Fruit fly (Drosophila melanogaster) whole organism, embryonic: ENCODE results near the gene CG12661.

Source experiments
- B-H2 ChIP-seq: fragments of 200-800 bp; sonication (Bioruptor generic); optimal IDR thresholded peaks from 2 replicates; lab custom pipeline; 2018; ENCODE audit warnings: missing biosample characterization, mild to moderate bottlenecking, missing genetic modification characterization
- CG10209 ChIP-seq: fragments of 200-800 bp; sonication (Bioruptor generic); optimal IDR thresholded peaks from 3 replicates; lab custom pipeline; 2017; ENCODE audit warnings: missing biosample characterization, mild to moderate bottlenecking, missing genetic modification characterization, missing genetic modification reagents
- CG10462 ChIP-seq: fragments of 200-800 bp; sonication (Bioruptor generic); optimal IDR thresholded peaks from 2 replicates; lab custom pipeline; 2016; ENCODE audit warnings: missing biosample characterization, missing genetic modification characterization
- CG10979 ChIP-seq: fragments of 200-800 bp; sonication (Bioruptor generic); optimal IDR thresholded peaks from 2 replicates; lab custom pipeline; 2018; ENCODE audit warnings: missing biosample characterization, mild to moderate bottlenecking, missing genetic modification characterization, moderate library complexity
- CG11085 ChIP-seq: fragments of 200-800 bp; sonication (Bioruptor generic); IDR thresholded peaks from 2 replicates; pipeline ENCODE4 v1.3.6; 2022; ENCODE audit warnings: missing biosample characterization, missing genetic modification characterization
- CG12104 ChIP-seq: fragments of 200-800 bp; sonication (Bioruptor generic); optimal IDR thresholded peaks from 3 replicates; lab custom pipeline; 2016; ENCODE audit warnings: missing biosample characterization, missing genetic modification characterization
- CG12659 ChIP-seq: fragments of 200-800 bp; sonication (Bioruptor generic); optimal IDR thresholded peaks from 3 replicates; lab custom pipeline; 2017; ENCODE audit warnings: mild to moderate bottlenecking, missing biosample characterization, missing genetic modification reagents, missing genetic modification characterization
- CG14860 ChIP-seq: fragments of 200-800 bp; sonication (Bioruptor generic); IDR thresholded peaks from 3 replicates; pipeline ENCODE4 v1.3.6; 2022; ENCODE audit warnings: missing biosample characterization, missing genetic modification characterization; ENCODE audit not compliant: partially characterized antibody
- CG1529 ChIP-seq: fragments of 200-800 bp; sonication (Bioruptor generic); optimal IDR thresholded peaks from 3 replicates; lab custom pipeline; 2018; ENCODE audit warnings: missing biosample characterization, missing genetic modification characterization
- CG15479 ChIP-seq: fragments of 200-800 bp; sonication (Bioruptor generic); optimal IDR thresholded peaks from 3 replicates; lab custom pipeline; 2019; ENCODE audit warnings: missing biosample characterization, mild to moderate bottlenecking, missing genetic modification characterization, moderate library complexity
- CG16863 ChIP-seq: fragments of 200-800 bp; sonication (Bioruptor generic); optimal IDR thresholded peaks from 3 replicates; lab custom pipeline; 2016; ENCODE audit warnings: missing biosample characterization, missing genetic modification characterization
- CG2202 ChIP-seq: fragments of 200-800 bp; sonication (Bioruptor generic); optimal IDR thresholded peaks from 2 replicates; lab custom pipeline; 2018; ENCODE audit warnings: missing biosample characterization, mild to moderate bottlenecking, missing genetic modification characterization
- CG3847 ChIP-seq: fragments of 200-800 bp; sonication (Bioruptor generic); IDR thresholded peaks from 2 replicates; pipeline ENCODE4 v1.3.6; 2022; ENCODE audit warnings: missing biosample characterization, missing genetic modification characterization
- CG3995 ChIP-seq: fragments of 200-800 bp; sonication (Bioruptor generic); optimal IDR thresholded peaks from 3 replicates; lab custom pipeline; 2016; ENCODE audit warnings: missing biosample characterization, missing genetic modification characterization
- CG4404 ChIP-seq: fragments of 200-800 bp; sonication (Bioruptor generic); IDR thresholded peaks from 2 replicates; pipeline ENCODE4 v1.3.6; 2022; ENCODE audit warnings: missing biosample characterization, missing genetic modification characterization
- CG5953 ChIP-seq: fragments of 200-800 bp; sonication (Bioruptor generic); IDR thresholded peaks from 2 replicates; pipeline ENCODE4 v1.3.6; 2022; ENCODE audit warnings: missing biosample characterization, missing genetic modification characterization
- CG6254 ChIP-seq: fragments of 200-800 bp; sonication (Bioruptor generic); optimal IDR thresholded peaks from 3 replicates; lab custom pipeline; 2017; ENCODE audit warnings: mild to moderate bottlenecking, missing biosample characterization, missing genetic modification reagents, missing genetic modification characterization
- CG7271 ChIP-seq: fragments of 200-800 bp; sonication (Bioruptor generic); optimal IDR thresholded peaks from 2 replicates; lab custom pipeline; 2018; ENCODE audit warnings: missing biosample characterization, mild to moderate bottlenecking, missing genetic modification characterization, moderate library complexity
- CG8388 ChIP-seq: fragments of 200-800 bp; sonication (Bioruptor generic); optimal IDR thresholded peaks from 2 replicates; lab custom pipeline; 2019; ENCODE audit warnings: missing biosample characterization, mild to moderate bottlenecking, missing genetic modification characterization, moderate library complexity
- CG9609 ChIP-seq: fragments of 200-800 bp; sonication (Bioruptor generic); optimal IDR thresholded peaks from 3 replicates; lab custom pipeline; 2016; ENCODE audit warnings: missing biosample characterization, missing genetic modification characterization
- Fer2 ChIP-seq: fragments of 200-800 bp; sonication (Bioruptor generic); optimal IDR thresholded peaks from 2 replicates; lab custom pipeline; 2018; ENCODE audit warnings: missing biosample characterization, mild to moderate bottlenecking, missing genetic modification characterization, moderate library complexity
- HLHmδ ChIP-seq: fragments of 200-800 bp; sonication (Bioruptor generic); optimal IDR thresholded peaks from 2 replicates; lab custom pipeline; 2018; ENCODE audit warnings: missing biosample characterization, mild to moderate bottlenecking, missing genetic modification characterization, moderate library complexity
- Hr39 ChIP-seq: fragments of >200 bp; optimal IDR thresholded peaks from 2 replicates; lab custom pipeline; 2017
- Hr78 ChIP-seq, 2 experiments: fragments of 200-800 bp in 1 of 2; fragments of >200 bp in 1 of 2; sonication (Bioruptor generic) in 1 of 2; optimal IDR thresholded peaks; 2 replicates each; lab custom pipeline; 2017 to 2019; ENCODE audit warnings: missing biosample characterization in 2 of 2, missing genetic modification characterization in 2 of 2, mild to moderate bottlenecking in 1 of 2, moderate library complexity in 1 of 2
- MTF-1 ChIP-seq: fragments of 200-800 bp; sonication (Bioruptor generic); optimal IDR thresholded peaks from 2 replicates; lab custom pipeline; 2018; ENCODE audit warnings: missing biosample characterization, mild to moderate bottlenecking, missing genetic modification characterization, borderline replicate concordance
- Mrtf ChIP-seq: fragments of 200-800 bp; sonication (Bioruptor generic); IDR thresholded peaks from 3 replicates; pipeline ENCODE4 v1.3.6; 2022; ENCODE audit warnings: missing biosample characterization, missing genetic modification characterization
- NK7.1 ChIP-seq: fragments of 200-800 bp; sonication (Bioruptor generic); optimal IDR thresholded peaks from 3 replicates; lab custom pipeline; 2016; ENCODE audit warnings: missing biosample characterization, missing genetic modification characterization
- Sox100B ChIP-seq: fragments of 200-800 bp; sonication (Bioruptor generic); optimal IDR thresholded peaks from 3 replicates; lab custom pipeline; 2018; ENCODE audit warnings: missing biosample characterization, mild to moderate bottlenecking, missing genetic modification characterization
- Spps ChIP-seq: fragments of 200-800 bp; sonication (Bioruptor generic); optimal IDR thresholded peaks from 2 replicates; lab custom pipeline; 2018; ENCODE audit warnings: missing biosample characterization, mild to moderate bottlenecking, missing genetic modification characterization
- Xbp1 ChIP-seq: fragments of 200-800 bp; sonication (Bioruptor generic); optimal IDR thresholded peaks from 3 replicates; lab custom pipeline; 2016; ENCODE audit warnings: missing biosample characterization, mild to moderate bottlenecking, missing genetic modification characterization
- YL-1 ChIP-seq: fragments of 200-800 bp; sonication (Bioruptor generic); optimal IDR thresholded peaks from 3 replicates; lab custom pipeline; 2017; ENCODE audit warnings: missing biosample characterization, mild to moderate bottlenecking, missing genetic modification characterization
- ato ChIP-seq: fragments of 200-800 bp; sonication (Bioruptor generic); IDR thresholded peaks from 2 replicates; pipeline ENCODE4 v1.3.6; 2022; ENCODE audit warnings: missing biosample characterization, missing genetic modification characterization; ENCODE audit not compliant: partially characterized antibody
- cwo ChIP-seq: fragments of 200-800 bp; sonication (Bioruptor generic); optimal IDR thresholded peaks from 3 replicates; lab custom pipeline; 2017; ENCODE audit warnings: missing biosample characterization, missing genetic modification characterization, mild to moderate bottlenecking, moderate library complexity, missing genetic modification reagents
- danr ChIP-seq: fragments of 200-800 bp; sonication (Bioruptor generic); IDR thresholded peaks from 2 replicates; pipeline ENCODE4 v1.3.6; 2022; ENCODE audit warnings: missing biosample characterization, missing genetic modification characterization
- dm ChIP-seq: fragments of 200-800 bp; sonication (Bioruptor generic); optimal IDR thresholded peaks from 3 replicates; lab custom pipeline; 2016; ENCODE audit warnings: missing biosample characterization, missing genetic modification characterization
- grau ChIP-seq: fragments of 200-800 bp; optimal IDR thresholded peaks from 3 replicates; lab custom pipeline; 2019; ENCODE audit warnings: missing biosample characterization, mild to moderate bottlenecking, missing genetic modification characterization, moderate library complexity
- grn ChIP-seq: fragments of 200-800 bp; sonication (Bioruptor generic); optimal IDR thresholded peaks from 3 replicates; lab custom pipeline; 2017; ENCODE audit warnings: missing biosample characterization, missing genetic modification characterization
- gro ChIP-seq: fragments of 200-800 bp; sonication (Bioruptor generic); optimal IDR thresholded peaks from 2 replicates; lab custom pipeline; 2016; ENCODE audit warnings: missing biosample characterization, missing genetic modification characterization
- lbe ChIP-seq: fragments of 200-800 bp; sonication (Bioruptor generic); optimal IDR thresholded peaks from 2 replicates; lab custom pipeline; 2016; ENCODE audit warnings: missing biosample characterization, mild to moderate bottlenecking, missing genetic modification characterization
- oc ChIP-seq: fragments of 200-800 bp; sonication (Bioruptor generic); optimal IDR thresholded peaks from 2 replicates; lab custom pipeline; 2018; ENCODE audit warnings: missing biosample characterization, mild to moderate bottlenecking, missing genetic modification characterization, moderate library complexity
- pb ChIP-seq: fragments of 200-800 bp; sonication (Bioruptor generic); optimal IDR thresholded peaks from 3 replicates; lab custom pipeline; 2016; ENCODE audit warnings: missing biosample characterization, missing genetic modification characterization
- pho ChIP-seq: fragments of 200-800 bp; sonication (Bioruptor generic); optimal IDR thresholded peaks from 2 replicates; lab custom pipeline; 2016; ENCODE audit warnings: missing biosample characterization, missing genetic modification characterization
- phol ChIP-seq: fragments of 200-800 bp; sonication (Bioruptor generic); optimal IDR thresholded peaks from 3 replicates; lab custom pipeline; 2018; ENCODE audit warnings: missing biosample characterization, mild to moderate bottlenecking, missing genetic modification characterization, moderate library complexity
- ranshi ChIP-seq: fragments of 200-800 bp; sonication (Bioruptor generic); IDR thresholded peaks from 2 replicates; pipeline ENCODE4 v1.3.6; 2022; ENCODE audit warnings: missing biosample characterization, missing genetic modification characterization
- row ChIP-seq: fragments of 200-800 bp; sonication (Bioruptor generic); IDR thresholded peaks from 3 replicates; pipeline ENCODE4 v1.3.6; 2022; ENCODE audit warnings: missing biosample characterization, missing genetic modification characterization
- sens ChIP-seq: fragments of 200-800 bp; sonication (Bioruptor generic); peaks from one replicate; lab custom pipeline; 2016; ENCODE audit warnings: missing biosample characterization, missing genetic modification characterization
- sug ChIP-seq: fragments of 200-800 bp; optimal IDR thresholded peaks from 2 replicates; lab custom pipeline; 2019; ENCODE audit warnings: missing biosample characterization, mild to moderate bottlenecking, missing genetic modification characterization, moderate library complexity
- tna ChIP-seq: fragments of 200-800 bp; sonication (Bioruptor generic); IDR thresholded peaks from 2 replicates; pipeline ENCODE4 v1.3.6; 2022; ENCODE audit warnings: missing biosample characterization, missing genetic modification characterization; ENCODE audit not compliant: partially characterized antibody
- toy ChIP-seq: fragments of 200-800 bp; sonication (Bioruptor generic); IDR thresholded peaks from 2 replicates; pipeline ENCODE4 v1.3.6; 2022; ENCODE audit warnings: missing biosample characterization, missing genetic modification characterization
- unc-4 ChIP-seq: fragments of 200-800 bp; sonication (Bioruptor generic); IDR thresholded peaks from 2 replicates; pipeline ENCODE4 v1.3.6; 2022; ENCODE audit warnings: missing biosample characterization, missing genetic modification characterization; ENCODE audit not compliant: partially characterized antibody

Gene CG12661

DNA sequence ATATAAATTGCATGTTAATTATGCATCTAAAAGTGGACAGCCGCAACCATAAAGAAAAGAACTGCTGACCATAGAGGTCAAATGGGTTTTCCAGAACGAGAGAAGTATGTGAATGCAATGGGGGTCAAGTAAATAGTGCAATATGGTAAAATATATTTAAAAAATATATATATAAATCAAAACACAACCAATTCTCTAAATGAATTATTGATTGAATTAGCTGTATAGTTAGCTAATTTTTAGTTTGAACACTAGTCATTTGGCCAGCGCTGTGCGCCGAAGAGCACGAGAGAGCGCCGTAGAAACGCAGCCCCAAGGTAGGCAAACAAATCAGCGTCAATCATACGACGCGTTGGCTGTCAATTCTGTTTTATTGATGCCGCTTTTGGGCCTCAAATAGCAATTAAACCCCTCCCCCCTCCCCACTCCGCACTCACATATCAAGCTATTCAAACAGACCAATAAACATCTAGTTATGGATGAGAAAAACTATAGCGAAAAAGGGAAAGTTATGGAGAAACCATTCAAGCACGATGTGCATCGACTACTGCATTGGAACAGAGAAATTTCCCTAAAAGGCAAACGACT is 44.4 kb downstream of the CG12661 start (continued):
- TF ChIP-seq lbe (GFP tag; lab: Kevin White, UChicago) (no peak), toy (GFP tag; lab: Robert Waterston, UW) (peak; percentile 68), gro (GFP tag; lab: Kevin White, UChicago) (no peak), dm (GFP tag; lab: Kevin White, UChicago) (no peak), CG12659 (peak; percentile 82), Sox100B (GFP tag; lab: Kevin White, UChicago) (peak; percentile 75), Fer2 (tag; lab: Kevin White, UChicago) (peak; percentile 32), CG4404 (peak; percentile 50), tna (GFP tag; lab: Robert Waterston, UW) (no peak), cwo (peak; percentile 76), YL-1 (no peak), B-H2 (peak; percentile 39), CG6254 (GFP tag; lab: Kevin White, UChicago) (peak; percentile 85), CG12104 (GFP tag; lab: Kevin White, UChicago) (peak; percentile 63), CG8388 (GFP tag; lab: Kevin White, UChicago) (peak; percentile 84), oc (tag; lab: Kevin White, UChicago) (peak; percentile 83), phol (tag; lab: Kevin White, UChicago) (peak; percentile 82), sug (tag; lab: Kevin White, UChicago) (peak; percentile 69), CG16863 (GFP tag; lab: Kevin White, UChicago) (no peak), grn (GFP tag; lab: Kevin White, UChicago) (no peak), row (GFP tag; lab: Robert Waterston, UW) (peak; percentile 90), HLHmδ (GFP tag; lab: Kevin White, UChicago) (no peak), pho (GFP tag; lab: Kevin White, UChicago) (no peak), CG1529 (GFP tag; lab: Kevin White, UChicago) (peak; percentile 75), Spps (tag; lab: Kevin White, UChicago) (peak; percentile 79), ato (GFP tag; lab: Robert Waterston, UW) (no peak), CG14860 (GFP tag; lab: Robert Waterston, UW) (no peak), CG15479 (no peak), CG10462 (GFP tag; lab: Kevin White, UChicago) (peak; percentile 47), MTF-1 (peak; percentile 59), pb (no peak), NK7.1 (GFP tag; lab: Kevin White, UChicago) (no peak), CG3847 (GFP tag; lab: Robert Waterston, UW) (peak; percentile 76), unc-4 (no peak), CG10979 (tag; lab: Kevin White, UChicago) (peak; percentile 87), Xbp1 (peak; percentile 79), Hr78 (GFP tag; optimal IDR thresholded peaks at IDR 0.05; lab: Kevin White, UChicago) (peak in 1 of 2 experiments; percentile 67), CG2202 (tag; lab: Kevin White, UChicago) (peak; percentile 72), CG5953 (GFP tag; lab: Robert Waterston, UW) (peak; percentile 78; the same call in 1 of the 2 replicates), sens (peak; percentile 82), Hr39 (no peak), CG7271 (tag; lab: Kevin White, UChicago) (peak; percentile 52), CG3995 (GFP tag; lab: Kevin White, UChicago) (no peak), CG11085 (peak; percentile 65), ranshi (GFP tag; lab: Robert Waterston, UW) (peak; percentile 90), danr (GFP tag; lab: Robert Waterston, UW) (peak; percentile 75), CG10209 (peak; percentile 79), grau (tag; lab: Kevin White, UChicago) (peak; percentile 85), CG9609 (GFP tag; lab: Kevin White, UChicago) (no peak), Mrtf (GFP tag; lab: Robert Waterston, UW) (peak; percentile 76; the same call in 1 of the 3 replicates)
